Fruit fly (Drosophila melanogaster): ENCODE measurements around the gene rpk.

The rpk gene

DNA sequence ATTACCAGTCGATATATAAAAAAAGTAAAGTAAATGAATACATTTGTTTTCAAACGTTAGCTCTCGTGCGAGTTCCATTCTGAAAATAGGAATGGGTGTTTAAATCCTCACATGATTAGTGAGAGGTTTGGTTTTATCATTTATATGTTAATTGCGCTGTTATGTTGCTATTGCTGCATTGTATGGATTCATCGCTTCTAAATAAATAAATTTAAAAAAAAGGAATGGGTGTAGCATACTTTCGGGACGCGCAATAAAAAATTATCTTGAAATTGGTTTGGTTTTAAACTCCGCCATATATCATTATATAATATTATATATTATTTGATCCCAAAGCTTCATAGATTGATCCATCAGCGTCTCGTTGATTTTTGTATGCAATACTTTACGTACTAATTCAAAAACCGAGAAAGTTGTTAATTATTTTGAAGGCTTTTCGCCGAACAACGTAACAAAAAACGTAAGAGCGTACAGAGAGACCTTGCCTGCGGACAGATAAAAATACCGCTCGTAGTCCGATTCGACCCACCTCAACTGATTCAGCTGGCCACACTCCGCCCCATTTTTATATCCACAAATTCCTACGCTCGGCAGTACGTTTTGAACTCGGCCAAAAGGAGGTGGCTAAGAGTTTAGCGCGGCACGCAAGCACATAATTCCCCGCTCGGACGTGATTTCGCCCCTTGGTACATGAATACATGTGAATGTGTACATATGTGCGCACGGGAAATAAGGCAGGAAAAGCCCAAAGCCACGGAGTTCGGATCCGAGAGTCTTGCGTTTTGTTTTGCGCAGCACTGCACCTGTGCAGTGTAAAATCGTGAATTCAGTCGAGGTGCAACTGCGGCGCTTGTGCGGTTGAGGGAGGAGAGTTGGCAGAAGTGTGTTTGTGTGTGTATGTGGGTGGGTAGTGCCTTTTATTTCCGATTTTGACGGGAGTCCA is 13.5 kb downstream of the rpk start, which contains the start of gene smash (continued):
- peak; percentile 23 for TF ChIP-seq D (optimal IDR thresholded peaks at IDR 0.05)
- no peak for TF ChIP-seq D (GFP tag; optimal IDR thresholded peaks at IDR 0.05)
- TF ChIP-seq en (GFP tag; optimal IDR thresholded peaks at IDR 0.05), result no peak
- TF ChIP-seq Neu2 (GFP tag; optimal IDR thresholded peaks at IDR 0.05; ENCODE audit: borderline replicate concordance), result no peak
- TF ChIP-seq CG5180 (GFP tag; optimal IDR thresholded peaks at IDR 0.05), result no peak
- TF ChIP-seq ato (GFP tag; IDR thresholded peaks at IDR 0.05; ENCODE audit: partially characterized antibody), result peak; percentile 34; the same call in 1 of the 2 replicates
- TF ChIP-seq sr (GFP tag; IDR thresholded peaks at IDR 0.05), result peak; percentile 65; the same call in 2 of the 3 replicates
- no peak for TF ChIP-seq Lim3 (GFP tag; IDR thresholded peaks at IDR 0.05)
- TF ChIP-seq CG7745 (tag; optimal IDR thresholded peaks at IDR 0.05), result peak; percentile 3
- peak; percentile 74; the same call in 2 of the 3 replicates for TF ChIP-seq gce (GFP tag; IDR thresholded peaks at IDR 0.05)
- no peak for TF ChIP-seq CG9817 (tag; optimal IDR thresholded peaks at IDR 0.05)
- TF ChIP-seq CG11093 (GFP tag; IDR thresholded peaks at IDR 0.05), result no peak
- TF ChIP-seq CG6689 (GFP tag; IDR thresholded peaks at IDR 0.05), result no peak
- no peak for TF ChIP-seq CG1832 (GFP tag; optimal IDR thresholded peaks at IDR 0.05)
- no peak for TF ChIP-seq Dip2 (GFP tag; IDR thresholded peaks at IDR 0.05)
- TF ChIP-seq CG15514 (GFP tag; optimal IDR thresholded peaks at IDR 0.05), result peak; percentile 76
- no peak for TF ChIP-seq CG4707 (GFP tag; optimal IDR thresholded peaks at IDR 0.05)
- no peak for TF ChIP-seq GATAe (GFP tag; conservative IDR thresholded peaks at IDR 0.05)
- TF ChIP-seq run (tag; optimal IDR thresholded peaks at IDR 0.05), result no peak
- no peak for TF ChIP-seq CG15601 (tag; optimal IDR thresholded peaks at IDR 0.05)
- TF ChIP-seq CG8944 (GFP tag; optimal IDR thresholded peaks at IDR 0.05), result no peak
- peak; percentile 71 for TF ChIP-seq eyg (GFP tag; optimal IDR thresholded peaks at IDR 0.05)
- TF ChIP-seq CG17568 (GFP tag; optimal IDR thresholded peaks at IDR 0.05), result no peak
- TF ChIP-seq Hmr (GFP tag; optimal IDR thresholded peaks at IDR 0.05), result peak; percentile 78
- peak; percentile 27 for TF ChIP-seq CG17359 (tag; optimal IDR thresholded peaks at IDR 0.05)
- no peak for TF ChIP-seq sug (tag; optimal IDR thresholded peaks at IDR 0.05)
- no peak for TF ChIP-seq dpn (GFP tag; optimal IDR thresholded peaks at IDR 0.05)
- no peak for TF ChIP-seq jing (GFP tag; optimal IDR thresholded peaks at IDR 0.05)
- peak; percentile 23 for TF ChIP-seq NK7.1 (GFP tag; optimal IDR thresholded peaks at IDR 0.05)
- peak; percentile 71 for TF ChIP-seq stwl (tag; optimal IDR thresholded peaks at IDR 0.05)
- peak; percentile 12 for TF ChIP-seq CG7839 (tag; optimal IDR thresholded peaks at IDR 0.05)
- no peak for TF ChIP-seq Abd-B (GFP tag; optimal IDR thresholded peaks at IDR 0.05)
- TF ChIP-seq org-1 (GFP tag; optimal IDR thresholded peaks at IDR 0.05), result peak; percentile 52
- no peak for TF ChIP-seq Doc2 (GFP tag; IDR thresholded peaks at IDR 0.05)
- TF ChIP-seq HLH54F (GFP tag; optimal IDR thresholded peaks at IDR 0.05), result no peak
- TF ChIP-seq btn (GFP tag; optimal IDR thresholded peaks at IDR 0.05), result peak; percentile 34
- peak; percentile 15 for TF ChIP-seq CG17328 (GFP tag; IDR thresholded peaks at IDR 0.05)
- no peak for TF ChIP-seq dmrt99B (tag; optimal IDR thresholded peaks at IDR 0.05)
- TF ChIP-seq otp (GFP tag; IDR thresholded peaks at IDR 0.05), result no peak
- TF ChIP-seq Sin3A (optimal IDR thresholded peaks at IDR 0.05), result no peak
- TF ChIP-seq eve (GFP tag; optimal IDR thresholded peaks at IDR 0.05), result no peak
- TF ChIP-seq CG3163 (GFP tag; optimal IDR thresholded peaks at IDR 0.05), result peak; percentile 25
- TF ChIP-seq p53 (GFP tag; optimal IDR thresholded peaks at IDR 0.05), result no peak
- peak; percentile 9 for TF ChIP-seq disco-r (GFP tag; optimal IDR thresholded peaks at IDR 0.05)
- TF ChIP-seq CG12219 (GFP tag; optimal IDR thresholded peaks at IDR 0.05), result no peak
- TF ChIP-seq CG5245 (GFP tag; optimal IDR thresholded peaks at IDR 0.05), result no peak
- peak; percentile 49; the same call in 2 of the 3 replicates for TF ChIP-seq CG14860 (GFP tag; IDR thresholded peaks at IDR 0.05; ENCODE audit: partially characterized antibody)
- TF ChIP-seq CG6765 (GFP tag; optimal IDR thresholded peaks at IDR 0.05), result peak; percentile 64
- no peak for TF ChIP-seq H15 (GFP tag; IDR thresholded peaks at IDR 0.05)
